Worm (Caenorhabditis elegans): Measurements from ENCODE around the gene srxa-14.

DNA sequence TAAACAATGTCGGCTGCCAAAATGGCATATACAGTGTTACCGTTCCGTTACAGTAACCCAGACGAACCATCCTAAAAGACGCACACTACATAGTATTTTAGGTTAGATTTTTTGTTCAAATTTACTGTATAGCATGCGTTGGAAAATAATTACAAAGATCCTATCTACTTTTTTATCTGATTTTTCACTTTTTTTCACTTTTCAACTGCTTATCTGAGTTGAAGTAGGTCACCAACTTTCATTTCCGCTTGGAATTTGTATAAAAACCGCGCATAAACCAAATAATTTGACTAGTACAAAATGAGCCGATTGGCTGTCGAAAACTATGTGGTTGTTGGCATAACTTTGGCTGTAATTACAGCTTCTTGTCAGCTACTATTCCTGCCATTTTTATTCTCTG lies 39.6 kb upstream of the srxa-14 start, which contains the start of gene col-163:
- no peak for TF ChIP-seq lin-39 (tag; optimal IDR thresholded peaks at IDR 0.05)
- TF ChIP-seq nhr-237 (tag; optimal IDR thresholded peaks at IDR 0.05) = no peak
- TF ChIP-seq elt-1 (tag; optimal IDR thresholded peaks at IDR 0.05) = no peak
- TF ChIP-seq unc-55 (GFP tag; optimal IDR thresholded peaks at IDR 0.05) = no peak
- TF ChIP-seq unc-39 (tag; optimal IDR thresholded peaks at IDR 0.05) = no peak
- no peak for TF ChIP-seq ama-1 (optimal IDR thresholded peaks at IDR 0.05)
